Fruit fly (Drosophila melanogaster) S2 (cell line): ENCODE results near the gene Hat1.

Experiments
- CG8478 ChIP-seq: fragments of >200 bp; optimal IDR thresholded peaks from 2 replicates; lab custom pipeline; 2018
- CTCF ChIP-seq, 2 experiments: fragments of >200 bp; optimal IDR thresholded peaks; 2 replicates each; lab custom pipeline; 2018

Hat1 gene

DNA sequence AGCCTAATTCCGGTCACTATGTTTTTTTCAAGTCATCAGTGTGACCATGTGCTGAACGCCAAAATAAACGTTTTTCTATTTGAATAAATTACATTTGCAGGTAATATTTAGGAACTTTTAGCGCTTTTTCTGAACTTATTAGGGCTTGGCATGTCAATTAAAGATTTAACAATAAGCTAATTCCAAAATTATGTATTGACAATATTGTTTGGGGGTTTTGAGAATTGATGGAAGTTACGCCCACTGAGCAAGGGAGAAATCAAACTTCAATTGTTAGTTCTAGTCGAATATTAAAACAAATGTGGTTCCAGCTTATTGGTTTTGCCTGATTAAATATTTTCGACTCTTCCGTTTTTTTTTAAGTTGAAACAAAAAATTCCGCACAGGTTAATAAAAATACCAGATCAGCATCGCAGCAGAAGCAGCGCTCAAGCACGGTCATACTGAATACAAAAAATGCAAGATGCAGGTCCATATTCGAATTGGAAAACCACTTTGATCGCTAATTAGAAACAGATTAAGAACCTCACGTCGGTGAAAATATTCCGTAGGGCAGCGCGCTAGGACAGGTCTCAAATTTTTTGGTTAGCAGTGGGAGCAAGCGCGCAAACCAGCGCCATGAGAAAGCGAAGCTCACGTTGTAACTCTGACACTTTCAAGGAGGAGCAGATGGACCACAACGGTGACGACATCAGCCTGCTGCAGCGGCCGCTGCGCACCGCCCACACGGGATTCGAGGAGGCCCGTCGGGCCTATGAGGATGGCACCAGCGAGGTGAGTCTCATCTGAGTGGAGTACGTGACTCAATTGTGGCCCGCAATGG lies 5.3 kb upstream of the Hat1 start, which contains the start of the genes PSMG1 and CG10979:
Gene PSMG1 (minus strand): TSS at position 51 of the 823 bp plus-strand sequence.
Gene CG10979 (plus strand): TSS at position 439 of the 823 bp plus-strand sequence.
- TF ChIP-seq CG8478 (lab: Kevin White, UChicago), result no peak
- no peak for TF ChIP-seq CTCF (optimal IDR thresholded peaks at IDR 0.05; lab: Kevin White, UChicago)

- TF ChIP-seq CTCF (optimal IDR thresholded peaks at IDR 0.05; lab: Kevin White, UChicago) (no peak), CG8478 (lab: Kevin White, UChicago) (no peak)
These were observed 2.3 kb upstream of the Hat1 start, which contains the start of gene Hpf1 for dm6 chr3R:5791497-5791896. Gene Hpf1, plus strand, starts transcription at chr3R:5791879.

- no peak for TF ChIP-seq CTCF (optimal IDR thresholded peaks at IDR 0.05; lab: Kevin White, UChicago)
- no peak for TF ChIP-seq CG8478 (lab: Kevin White, UChicago)
These were observed 7.7 kb downstream of the Hat1 start, which contains the start of gene kat-60L1 for dm6 chr3R:5781462-5781861. Gene kat-60L1, plus strand, starts transcription at chr3R:5781762.

DNA sequence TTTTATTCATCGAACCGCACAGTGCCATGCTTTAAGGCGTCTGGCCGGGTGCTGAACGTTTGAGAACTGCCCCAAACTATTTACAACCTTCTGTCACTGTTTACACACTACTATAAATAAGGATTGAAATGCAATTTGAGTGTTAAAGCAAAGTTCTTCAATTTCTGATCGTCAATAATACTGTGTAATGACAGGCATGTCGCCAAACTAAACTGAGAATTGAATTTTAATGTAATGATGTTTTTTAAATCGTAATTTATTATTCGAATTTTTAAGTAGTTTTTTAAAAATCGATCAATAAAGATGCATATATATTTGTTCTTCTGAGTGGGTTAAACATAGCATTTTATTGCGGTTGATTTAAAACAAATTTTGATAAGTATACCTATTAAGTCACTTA lies 8.2 kb downstream of the Hat1 start, which contains the start of gene CG2082:
Gene CG2082 (minus strand): TSS at position 101 of the 400 bp plus-strand sequence.
- no peak for TF ChIP-seq CTCF (optimal IDR thresholded peaks at IDR 0.05; lab: Kevin White, UChicago)
- TF ChIP-seq CG8478 (lab: Kevin White, UChicago), result no peak

DNA sequence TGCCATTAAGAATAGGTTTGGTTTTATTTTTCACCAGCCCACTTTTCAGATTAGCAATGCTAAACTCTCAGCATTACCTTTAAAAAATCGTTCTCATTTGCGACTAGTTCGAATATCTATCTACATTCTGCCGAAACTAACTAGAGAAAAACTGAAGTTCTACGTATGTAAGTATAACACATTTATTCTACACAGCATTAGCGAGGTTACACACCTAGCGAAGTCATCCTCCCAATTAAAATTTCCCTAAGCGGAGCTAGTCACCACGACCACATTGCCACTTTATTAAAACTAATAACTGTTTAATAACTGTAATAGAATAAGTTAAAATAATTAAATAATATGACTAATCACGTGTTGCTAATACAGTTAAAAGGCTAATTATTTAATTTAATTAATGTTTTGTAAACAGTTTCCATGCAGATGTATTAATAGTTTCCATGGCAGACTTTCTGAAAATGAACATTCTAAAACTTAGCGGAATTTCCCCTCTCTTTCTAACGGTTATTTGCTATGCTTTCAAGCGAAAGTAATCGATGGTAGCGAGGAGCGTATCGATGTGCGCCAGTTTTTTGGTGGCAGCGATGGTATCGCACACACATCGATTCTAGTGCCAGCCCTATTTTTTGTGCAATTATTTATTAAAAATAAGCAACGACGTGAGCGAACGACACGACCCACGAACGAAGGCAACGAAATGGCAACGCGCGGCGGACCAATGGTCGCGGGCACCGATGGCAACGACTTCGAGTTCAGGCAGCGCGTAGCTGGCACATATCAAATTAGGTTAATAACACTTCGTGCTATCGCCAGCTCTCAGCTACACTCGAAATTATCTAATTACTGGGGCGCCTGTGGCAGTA lies 10.2 kb downstream of the Hat1 start, which contains the start of gene jagn:
Gene jagn (plus strand): TSS at position 585 of the 863 bp plus-strand sequence.
- TF ChIP-seq CTCF (optimal IDR thresholded peaks at IDR 0.05; lab: Kevin White, UChicago) (peak; percentile 63 to 77), CG8478 (lab: Kevin White, UChicago) (no peak)

- TF ChIP-seq CG8478 (lab: Kevin White, UChicago) (no peak), CTCF (optimal IDR thresholded peaks at IDR 0.05; lab: Kevin White, UChicago) (peak; percentile 29 to 47)
These were observed 16.8 kb downstream of the Hat1 start for dm6 chr3R:5772433-5772832.

- TF ChIP-seq CG8478 (lab: Kevin White, UChicago) (no peak), CTCF (optimal IDR thresholded peaks at IDR 0.05; lab: Kevin White, UChicago) (no peak)
These were observed 17.5 kb downstream of the Hat1 start for dm6 chr3R:5771614-5772202.

dm6 chr3R:5760980-5761379 lies 28.2 kb downstream of the Hat1 start:
- TF ChIP-seq CTCF (optimal IDR thresholded peaks at IDR 0.05; lab: Kevin White, UChicago) (no peak), CG8478 (lab: Kevin White, UChicago) (no peak)

DNA sequence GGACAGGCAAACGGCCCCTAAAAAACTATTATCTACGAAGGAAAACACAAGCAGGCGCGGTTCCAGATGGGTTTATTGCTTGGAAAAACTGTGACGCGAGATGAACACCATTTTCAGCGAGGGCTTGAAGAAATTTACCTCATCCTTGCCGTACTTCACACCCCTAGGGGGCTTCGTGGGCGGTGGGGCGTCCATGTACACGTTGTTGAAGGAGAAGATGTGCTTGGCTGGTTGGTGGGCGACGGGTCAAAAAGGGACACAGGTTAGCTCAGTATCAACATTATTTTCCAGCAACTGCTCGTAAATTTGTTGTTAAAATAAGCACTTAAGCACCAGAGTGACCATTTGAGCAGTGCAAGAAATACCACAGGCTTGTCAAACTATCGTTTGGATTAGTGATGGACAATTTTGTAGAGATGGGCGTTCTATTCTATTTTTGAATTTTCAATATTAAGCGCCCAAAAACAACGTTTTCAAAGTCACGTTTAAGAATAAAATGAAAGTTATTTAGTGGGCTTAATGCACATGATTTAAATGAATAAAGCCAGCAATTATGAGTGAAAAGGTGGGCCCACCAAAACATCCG lies 30.5 kb downstream of the Hat1 start, which contains the start of gene Sec8:
Gene Sec8 (minus strand): TSS at position 374 of the 586 bp plus-strand sequence.
- TF ChIP-seq CTCF (optimal IDR thresholded peaks at IDR 0.05; lab: Kevin White, UChicago) (no peak), CG8478 (lab: Kevin White, UChicago) (no peak)

DNA sequence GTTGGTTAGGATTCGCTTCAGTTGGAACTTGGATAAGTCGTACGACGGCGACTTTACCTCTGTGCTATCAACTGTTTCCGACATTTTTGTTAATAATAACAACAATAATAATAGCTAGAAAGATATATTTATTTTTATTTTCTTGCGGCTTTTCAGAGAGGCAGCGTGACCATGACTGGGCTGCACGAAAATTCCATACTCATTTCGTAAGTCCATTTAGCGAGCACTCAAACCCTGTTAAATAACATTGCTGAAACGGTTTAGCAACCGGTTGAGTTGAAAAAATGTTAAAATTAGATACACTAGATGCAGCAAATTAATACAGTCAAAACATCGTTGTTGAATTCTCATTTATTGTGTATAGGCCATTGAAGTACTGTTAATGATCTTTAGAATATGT lies 34.6 kb downstream of the Hat1 start, which contains the start of gene Dcps:
Gene Dcps (minus strand): TSS at position 181 of the 400 bp plus-strand sequence.
- TF ChIP-seq CG8478 (lab: Kevin White, UChicago), result no peak

DNA sequence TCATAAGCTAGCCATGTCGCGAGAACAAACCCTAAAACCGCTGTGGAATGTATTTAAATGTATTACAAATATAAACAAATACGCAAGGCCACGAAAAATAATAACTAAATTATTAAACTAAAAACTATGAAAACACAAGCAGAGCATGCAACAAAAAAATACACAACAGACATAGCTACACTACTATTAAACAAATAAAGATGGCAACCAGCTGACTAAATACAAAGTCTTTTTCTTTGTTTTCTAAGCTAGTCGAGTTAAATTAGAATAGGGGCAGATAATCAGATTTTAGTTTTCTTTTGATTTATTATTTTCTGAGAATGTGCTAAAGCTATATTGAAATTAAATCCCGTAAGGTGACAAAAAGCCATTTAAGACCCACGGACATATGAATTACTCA lies 42.5 kb downstream of the Hat1 start:
- TF ChIP-seq CG8478 (lab: Kevin White, UChicago) (no peak), CTCF (optimal IDR thresholded peaks at IDR 0.05; lab: Kevin White, UChicago) (no peak)

DNA sequence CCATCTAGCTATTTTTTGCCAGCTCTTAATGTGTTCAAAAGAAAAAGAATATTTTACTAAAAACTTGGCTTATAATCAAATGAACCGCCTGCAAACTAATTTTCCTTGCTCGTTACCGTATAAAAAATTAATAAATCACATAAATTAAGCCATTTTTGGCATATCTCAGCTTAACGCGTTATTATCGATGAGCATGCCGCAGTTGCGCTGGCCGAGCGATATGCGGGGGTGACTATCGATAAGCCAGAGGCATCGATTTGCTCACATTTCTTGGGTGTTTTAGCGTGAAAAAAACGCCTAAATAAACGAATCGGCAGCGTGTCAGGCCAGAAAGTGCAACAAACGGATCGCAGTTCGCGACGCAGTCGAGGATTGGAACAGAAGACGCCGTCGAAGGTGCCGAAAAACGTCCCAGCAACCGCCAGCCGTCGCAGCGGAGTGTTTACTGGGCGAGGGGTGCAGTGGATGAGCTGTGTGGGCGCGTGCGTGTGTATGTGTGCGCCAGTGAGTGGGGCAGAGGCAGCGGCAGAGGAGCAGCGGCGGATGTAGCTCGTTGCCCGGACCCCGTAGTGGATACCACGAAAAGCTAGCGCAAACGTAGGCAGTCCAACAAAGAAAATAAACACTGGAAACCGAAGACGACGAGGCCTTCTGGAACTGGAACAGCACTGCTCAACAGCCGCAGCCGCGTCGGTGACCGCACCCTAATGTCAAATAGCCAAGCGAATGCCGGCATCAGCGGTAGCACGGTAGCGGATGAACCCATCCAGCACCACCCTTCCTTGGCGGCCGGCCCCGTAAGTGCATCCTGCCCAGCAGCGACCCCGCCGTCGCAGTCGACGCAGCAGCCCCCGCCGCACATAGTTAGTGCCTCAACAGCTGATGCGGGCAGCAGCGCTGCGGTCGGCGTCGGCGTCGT lies 46.6 kb downstream of the Hat1 start, which contains the start of the genes Sym and Madm:
Gene Sym (minus strand): TSS at position 199 of the 919 bp plus-strand sequence.
Gene Madm (plus strand): TSS at position 233 of the 919 bp plus-strand sequence.
- TF ChIP-seq CG8478 (lab: Kevin White, UChicago) (no peak), CTCF (optimal IDR thresholded peaks at IDR 0.05; lab: Kevin White, UChicago) (no peak)
